Worm (Caenorhabditis elegans) whole organism, early embryonic: ENCODE measurements around the gene ador-1.

ENCODE experiments used
- B0310.2 ChIP-seq: sonication (generic microtip); optimal IDR thresholded peaks from 2 replicates; lab custom pipeline; 2016; ENCODE audit warnings: mild to moderate bottlenecking, missing genetic modification characterization, missing compliant biosample characterization
- F13C5.2 ChIP-seq: sonication (generic microtip); optimal IDR thresholded peaks from 2 replicates; lab custom pipeline; 2017; ENCODE audit warnings: mild to moderate bottlenecking, missing genetic modification characterization, inconsistent platforms, missing compliant biosample characterization
- aly-1 ChIP-seq: sonication (generic microtip); optimal IDR thresholded peaks from 2 replicates; lab custom pipeline; 2016; ENCODE audit warnings: missing genetic modification characterization, missing compliant biosample characterization
- ama-1 ChIP-seq: fragments of 150-350 bp; optimal IDR thresholded peaks from 2 replicates; lab custom pipeline; 2014
- ceh-13 ChIP-seq: fragments of 200-800 bp; sonication (Bioruptor generic); optimal IDR thresholded peaks from 2 replicates; lab custom pipeline; 2018; ENCODE audit warnings: mild to moderate bottlenecking, missing genetic modification characterization, missing compliant biosample characterization
- ceh-36 ChIP-seq: sonication (generic microtip); optimal IDR thresholded peaks from 2 replicates; lab custom pipeline; 2016; ENCODE audit warnings: missing genetic modification characterization, inconsistent platforms, missing compliant biosample characterization
- ets-7 ChIP-seq: sonication (generic microtip); optimal IDR thresholded peaks from 2 replicates; lab custom pipeline; 2016; ENCODE audit warnings: missing genotype, missing genetic modification characterization, missing compliant biosample characterization
- flt-1 ChIP-seq: fragments of 200-800 bp; sonication (Bioruptor generic); IDR thresholded peaks from 2 replicates; pipeline ENCODE4 v1.3.6; 2022; ENCODE audit warnings: missing genetic modification characterization, missing compliant biosample characterization
- hmbx-1 ChIP-seq: sonication (generic microtip); optimal IDR thresholded peaks from 2 replicates; lab custom pipeline; 2016; ENCODE audit warnings: mild to moderate bottlenecking, missing genetic modification characterization, missing compliant biosample characterization
- hmg-4 ChIP-seq: fragments of 200-800 bp; sonication (Bioruptor generic); optimal IDR thresholded peaks from 2 replicates; lab custom pipeline; 2018; ENCODE audit warnings: mild to moderate bottlenecking, missing genetic modification characterization, missing compliant biosample characterization
- hnd-1 ChIP-seq: sonication (generic microtip); optimal IDR thresholded peaks from 2 replicates; lab custom pipeline; 2016; ENCODE audit warnings: missing genetic modification characterization, missing compliant biosample characterization
- pes-1 ChIP-seq: fragments of 200-800 bp; sonication (Bioruptor generic); IDR thresholded peaks from 2 replicates; pipeline ENCODE4 v1.3.6; 2022; ENCODE audit warnings: missing genetic modification reagents, missing genetic modification characterization, missing compliant biosample characterization
- scrt-1 ChIP-seq: fragments of 200-800 bp; sonication (Bioruptor generic); IDR thresholded peaks from 2 replicates; pipeline ENCODE4 v1.3.6; 2022; ENCODE audit warnings: missing genetic modification characterization, missing compliant biosample characterization
- sea-1 ChIP-seq: fragments of 200-800 bp; sonication (Bioruptor generic); conservative IDR thresholded peaks from 2 replicates; pipeline ENCODE4 v1.3.6; 2022; ENCODE audit warnings: missing genetic modification characterization, missing compliant biosample characterization
- tbx-11 ChIP-seq: fragments of 200-800 bp; sonication (Bioruptor generic); IDR thresholded peaks from 2 replicates; pipeline ENCODE4 v1.3.6; 2022; ENCODE audit warnings: missing genetic modification characterization, missing compliant biosample characterization
- tbx-37 ChIP-seq: fragments of 200-800 bp; sonication (Bioruptor generic); conservative IDR thresholded peaks from 2 replicates; pipeline ENCODE4 v1.3.6; 2022; ENCODE audit warnings: missing genetic modification reagents, missing genetic modification characterization, missing compliant biosample characterization
- tra-4 ChIP-seq: sonication (generic microtip); optimal IDR thresholded peaks from 2 replicates; lab custom pipeline; 2017; ENCODE audit warnings: missing genetic modification characterization, missing compliant biosample characterization

Gene ador-1

ce11 chrII:12506511-12506910, 3.8 kb upstream of the ador-1 start:
- TF ChIP-seq ets-7 (tag; lab: Kevin White, UChicago) (no peak), flt-1 (GFP tag; lab: Robert Waterston, UW) (no peak), hnd-1 (tag; lab: Kevin White, UChicago) (no peak), scrt-1 (no peak), ceh-13 (GFP tag; lab: Kevin White, UChicago) (no peak), pes-1 (GFP tag; lab: Robert Waterston, UW) (no peak), tbx-11 (no peak), tbx-37 (no peak), ceh-36 (tag; lab: Kevin White, UChicago) (no peak), aly-1 (tag; lab: Kevin White, UChicago) (no peak), ama-1 (lab: Kevin White, UChicago) (no peak)

DNA sequence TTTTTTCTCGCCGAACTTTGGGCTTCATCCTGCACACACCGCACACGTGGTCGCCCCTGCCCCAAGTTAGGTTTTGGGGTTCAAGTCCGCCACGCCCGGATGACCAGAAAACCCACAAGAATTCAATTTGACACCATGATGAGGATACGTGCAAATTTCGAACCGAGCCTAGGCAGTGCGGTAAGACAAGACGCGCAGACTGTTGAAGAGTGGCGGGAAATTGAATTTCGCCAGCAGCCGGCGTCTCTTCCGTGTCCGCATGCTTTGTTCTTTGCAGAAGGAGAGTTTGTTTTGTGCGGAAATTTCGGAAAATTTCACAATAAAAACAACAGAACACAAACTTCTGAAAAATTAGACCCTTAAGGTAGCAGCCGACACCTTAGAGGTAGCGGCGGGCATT, 2.7 kb downstream of the ador-1 start:
- TF ChIP-seq scrt-1 (no peak), hmg-4 (GFP tag; lab: Kevin White, UChicago) (no peak), ama-1 (lab: Kevin White, UChicago) (no peak), tbx-11 (no peak), ceh-13 (GFP tag; lab: Kevin White, UChicago) (no peak), hmbx-1 (no peak), hnd-1 (tag; lab: Kevin White, UChicago) (no peak), pes-1 (GFP tag; lab: Robert Waterston, UW) (no peak), ets-7 (tag; lab: Kevin White, UChicago) (no peak)

- TF ChIP-seq hmbx-1 (no peak), tbx-11 (no peak), hnd-1 (tag; lab: Kevin White, UChicago) (no peak), pes-1 (GFP tag; lab: Robert Waterston, UW) (no peak), flt-1 (GFP tag; lab: Robert Waterston, UW) (no peak), sea-1 (GFP tag; lab: Robert Waterston, UW) (no peak), F13C5.2 (tag; lab: Kevin White, UChicago) (no peak), ceh-13 (GFP tag; lab: Kevin White, UChicago) (no peak), tra-4 (tag; lab: Kevin White, UChicago) (no peak), ets-7 (tag; lab: Kevin White, UChicago) (no peak), hmg-4 (GFP tag; lab: Kevin White, UChicago) (no peak), scrt-1 (no peak), tbx-37 (no peak), ama-1 (lab: Kevin White, UChicago) (no peak), B0310.2 (tag; lab: Kevin White, UChicago) (no peak), aly-1 (tag; lab: Kevin White, UChicago) (no peak), ceh-36 (tag; lab: Kevin White, UChicago) (no peak)
Observed at ce11 chrII:12496981-12497380, 5.7 kb downstream of the ador-1 start, which contains the start of gene T21B4.3. Gene T21B4.3, minus strand, starts transcription at chrII:12497081.

DNA sequence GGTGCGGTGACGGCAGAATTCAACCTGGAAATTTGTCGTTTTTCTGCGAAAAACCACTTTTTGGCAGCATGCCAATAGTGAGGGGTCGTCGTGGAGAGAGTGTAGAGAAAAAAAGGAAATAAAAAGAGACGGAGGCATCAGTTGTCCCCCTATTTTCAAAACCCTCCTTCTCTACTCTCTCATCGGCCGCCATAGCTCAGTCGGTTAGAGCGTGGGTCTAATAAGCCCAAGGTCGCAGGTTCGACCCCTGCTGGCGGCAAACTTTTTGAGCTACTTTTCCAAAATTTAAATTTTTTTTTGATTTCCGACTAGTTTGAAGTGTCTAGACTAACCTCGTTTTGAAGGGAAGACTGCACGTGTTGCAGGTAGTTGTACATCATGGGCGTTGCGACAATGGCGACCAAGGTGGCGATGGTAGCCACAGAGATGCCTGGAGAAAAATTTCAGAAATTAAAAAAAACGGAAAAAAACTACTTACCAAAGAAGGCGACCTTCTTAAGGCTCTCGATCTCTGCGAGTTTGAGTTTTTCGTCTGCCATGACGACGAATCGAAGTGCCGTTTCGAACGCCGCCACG, 8.0 kb downstream of the ador-1 start, which contains the start of gene col-85:
Gene col-85 (minus strand): TSS at position 540 of the 576 bp plus-strand sequence.
- TF ChIP-seq B0310.2 (tag; lab: Kevin White, UChicago) (peak; percentile 91), hnd-1 (tag; lab: Kevin White, UChicago) (peak; percentile 88), tbx-11 (peak; percentile 97), tbx-37 (peak; percentile 98), ama-1 (lab: Kevin White, UChicago) (no peak), ceh-13 (GFP tag; lab: Kevin White, UChicago) (peak; percentile 84), tra-4 (tag; lab: Kevin White, UChicago) (peak; percentile 85), F13C5.2 (tag; lab: Kevin White, UChicago) (peak; percentile 95), sea-1 (GFP tag; lab: Robert Waterston, UW) (peak; percentile 95), ets-7 (tag; lab: Kevin White, UChicago) (peak; percentile 93), hmbx-1 (peak; percentile 79), pes-1 (GFP tag; lab: Robert Waterston, UW) (peak; percentile 98), ceh-36 (tag; lab: Kevin White, UChicago) (peak; percentile 94), flt-1 (GFP tag; lab: Robert Waterston, UW) (peak; percentile 98), scrt-1 (peak; percentile 98), aly-1 (tag; lab: Kevin White, UChicago) (peak; percentile 90), hmg-4 (GFP tag; lab: Kevin White, UChicago) (peak; percentile 92)

DNA sequence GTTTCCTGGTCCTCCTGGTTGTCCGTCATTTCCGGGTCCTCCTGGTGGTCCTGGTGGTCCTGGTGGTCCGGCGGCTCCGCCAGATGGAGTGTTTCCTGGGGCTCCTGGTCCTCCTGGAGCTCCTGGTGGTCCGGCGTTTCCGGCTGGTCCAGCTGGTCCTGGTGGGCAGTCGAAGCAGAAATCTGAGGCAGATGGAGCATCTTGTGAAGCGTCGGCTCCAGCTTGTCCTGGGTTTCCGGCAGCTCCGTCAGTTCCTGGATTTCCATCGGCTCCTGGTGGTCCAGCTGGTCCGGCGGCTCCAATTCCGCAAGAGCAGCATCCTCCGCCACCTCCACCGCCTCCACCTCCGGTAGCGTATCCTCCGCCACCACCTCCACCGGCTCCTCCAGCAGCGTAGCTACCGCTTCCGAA, 8.6 kb downstream of the ador-1 start:
- TF ChIP-seq tbx-11 (no peak), ceh-13 (GFP tag; lab: Kevin White, UChicago) (no peak), hmg-4 (GFP tag; lab: Kevin White, UChicago) (no peak), ceh-36 (tag; lab: Kevin White, UChicago) (no peak), aly-1 (tag; lab: Kevin White, UChicago) (no peak), tra-4 (tag; lab: Kevin White, UChicago) (no peak), hmbx-1 (no peak), flt-1 (GFP tag; lab: Robert Waterston, UW) (no peak), sea-1 (GFP tag; lab: Robert Waterston, UW) (no peak), scrt-1 (no peak), ets-7 (tag; lab: Kevin White, UChicago) (no peak), F13C5.2 (tag; lab: Kevin White, UChicago) (no peak), hnd-1 (tag; lab: Kevin White, UChicago) (no peak), tbx-37 (no peak), pes-1 (GFP tag; lab: Robert Waterston, UW) (no peak), B0310.2 (tag; lab: Kevin White, UChicago) (no peak), ama-1 (lab: Kevin White, UChicago) (no peak)

DNA sequence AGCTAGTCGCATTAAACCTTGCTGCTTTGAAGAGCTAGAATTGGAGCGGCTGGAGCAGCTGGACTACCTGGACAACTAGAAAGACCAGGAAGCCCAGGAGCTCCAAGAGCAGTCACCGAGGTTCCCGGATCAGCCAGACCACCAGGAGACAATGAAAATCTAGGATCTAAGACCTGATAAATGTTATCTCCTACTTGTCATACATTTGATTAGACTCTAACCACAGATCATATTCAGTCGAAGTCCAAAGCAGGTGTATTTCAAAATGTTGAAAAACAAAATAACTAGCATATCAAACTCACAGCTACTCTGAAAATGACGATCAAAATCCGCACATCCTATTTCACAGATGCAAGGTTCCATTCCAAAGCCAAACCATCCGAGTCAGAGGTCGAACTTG, 10.7 kb downstream of the ador-1 start, which contains the start of gene srz-6:
Gene srz-6 (plus strand): TSS at position 301 of the 400 bp plus-strand sequence.
- no peak for TF ChIP-seq hmbx-1
- no peak for TF ChIP-seq ceh-36 (tag; lab: Kevin White, UChicago)
- no peak for TF ChIP-seq aly-1 (tag; lab: Kevin White, UChicago)
- TF ChIP-seq tbx-37: no peak
- TF ChIP-seq ets-7 (tag; lab: Kevin White, UChicago): no peak
- TF ChIP-seq tbx-11: no peak
- TF ChIP-seq hnd-1 (tag; lab: Kevin White, UChicago): no peak
- no peak for TF ChIP-seq flt-1 (GFP tag; lab: Robert Waterston, UW)
- no peak for TF ChIP-seq tra-4 (tag; lab: Kevin White, UChicago)
- no peak for TF ChIP-seq ceh-13 (GFP tag; lab: Kevin White, UChicago)
- no peak for TF ChIP-seq pes-1 (GFP tag; lab: Robert Waterston, UW)
- no peak for TF ChIP-seq F13C5.2 (tag; lab: Kevin White, UChicago)
- TF ChIP-seq B0310.2 (tag; lab: Kevin White, UChicago): no peak
- no peak for TF ChIP-seq sea-1 (GFP tag; lab: Robert Waterston, UW)
- TF ChIP-seq hmg-4 (GFP tag; lab: Kevin White, UChicago): no peak
- no peak for TF ChIP-seq scrt-1
- TF ChIP-seq ama-1 (lab: Kevin White, UChicago): no peak
